Fruit fly (Drosophila melanogaster) whole organism, embryonic: ENCODE measurements around the gene Inx7.

Source experiments
- Antp ChIP-seq: fragments of 200-800 bp; sonication (Bioruptor generic); optimal IDR thresholded peaks from 3 replicates; lab custom pipeline; 2016; ENCODE audit warnings: missing biosample characterization, missing genetic modification characterization
- Atf3 ChIP-seq: fragments of 200-800 bp; sonication (Bioruptor generic); optimal IDR thresholded peaks from 3 replicates; lab custom pipeline; 2016; ENCODE audit warnings: missing biosample characterization, missing genetic modification characterization
- B-H2 ChIP-seq: fragments of 200-800 bp; sonication (Bioruptor generic); optimal IDR thresholded peaks from 2 replicates; lab custom pipeline; 2018; ENCODE audit warnings: missing biosample characterization, mild to moderate bottlenecking, missing genetic modification characterization
- CG10959 ChIP-seq: fragments of 200-800 bp; sonication (Bioruptor generic); IDR thresholded peaks from 2 replicates; pipeline ENCODE4 v1.3.6; 2022; ENCODE audit warnings: missing biosample characterization, missing genetic modification characterization
- CG11504 ChIP-seq: fragments of 200-800 bp; sonication (Bioruptor generic); optimal IDR thresholded peaks from 3 replicates; lab custom pipeline; 2019; ENCODE audit warnings: missing biosample characterization, mild to moderate bottlenecking, missing genetic modification characterization, moderate library complexity
- CG1233 ChIP-seq: fragments of 200-800 bp; sonication (Bioruptor generic); optimal IDR thresholded peaks from 4 replicates; lab custom pipeline; 2018; ENCODE audit warnings: missing biosample characterization, mild to moderate bottlenecking, missing genetic modification characterization
- CG15011 ChIP-seq: fragments of 200-800 bp; sonication (Bioruptor generic); optimal IDR thresholded peaks from 3 replicates; lab custom pipeline; 2018; ENCODE audit warnings: missing biosample characterization, mild to moderate bottlenecking, missing genetic modification characterization
- CG15601 ChIP-seq: fragments of 200-800 bp; sonication (Bioruptor generic); optimal IDR thresholded peaks from 3 replicates; lab custom pipeline; 2019; ENCODE audit warnings: missing biosample characterization, mild to moderate bottlenecking, missing genetic modification characterization, moderate library complexity
- CG17912 ChIP-seq: fragments of 200-800 bp; sonication (Bioruptor generic); optimal IDR thresholded peaks from 2 replicates; lab custom pipeline; 2018; ENCODE audit warnings: missing biosample characterization, mild to moderate bottlenecking, missing genetic modification characterization
- CG18011 ChIP-seq: fragments of 200-800 bp; sonication (Bioruptor generic); optimal IDR thresholded peaks from 2 replicates; lab custom pipeline; 2017; ENCODE audit warnings: missing biosample characterization, missing genetic modification characterization, mild to moderate bottlenecking, moderate library complexity, missing genotype
- CG1832 ChIP-seq: fragments of 200-800 bp; sonication (Bioruptor generic); optimal IDR thresholded peaks from 2 replicates; lab custom pipeline; 2017; ENCODE audit warnings: missing biosample characterization, mild to moderate bottlenecking, missing genetic modification characterization, inconsistent platforms
- CG3065 ChIP-seq: fragments of 200-800 bp; sonication (Bioruptor generic); optimal IDR thresholded peaks from 2 replicates; lab custom pipeline; 2016; ENCODE audit warnings: missing biosample characterization, missing genetic modification characterization
- CG3163 ChIP-seq: fragments of 200-800 bp; sonication (Bioruptor generic); optimal IDR thresholded peaks from 3 replicates; lab custom pipeline; 2016; ENCODE audit warnings: missing biosample characterization, missing genetic modification characterization
- CG3407 ChIP-seq: fragments of 200-800 bp; sonication (Bioruptor generic); optimal IDR thresholded peaks from 2 replicates; lab custom pipeline; 2018; ENCODE audit warnings: missing biosample characterization, mild to moderate bottlenecking, missing genetic modification characterization
- CG4617 ChIP-seq: fragments of 200-800 bp; sonication (Bioruptor generic); optimal IDR thresholded peaks from 3 replicates; lab custom pipeline; 2016; ENCODE audit warnings: missing biosample characterization, missing genetic modification characterization, borderline replicate concordance
- CG4820 ChIP-seq: fragments of 200-800 bp; sonication (Bioruptor generic); optimal IDR thresholded peaks from 3 replicates; lab custom pipeline; 2016; ENCODE audit warnings: missing biosample characterization, missing genetic modification characterization
- CG4854 ChIP-seq: fragments of 200-800 bp; sonication (Bioruptor generic); optimal IDR thresholded peaks from 2 replicates; lab custom pipeline; 2016; ENCODE audit warnings: missing biosample characterization, missing genetic modification characterization, inconsistent platforms
- CG6683 ChIP-seq: fragments of 200-800 bp; sonication (Bioruptor generic); optimal IDR thresholded peaks from 2 replicates; lab custom pipeline; 2017; ENCODE audit warnings: missing biosample characterization, mild to moderate bottlenecking, missing genetic modification characterization, missing genetic modification reagents
- CG6791 ChIP-seq: fragments of 200-800 bp; sonication (Bioruptor generic); IDR thresholded peaks from 3 replicates; pipeline ENCODE4 v1.3.6; 2022; ENCODE audit warnings: missing biosample characterization, missing genetic modification characterization; ENCODE audit not compliant: partially characterized antibody
- CG7786 ChIP-seq: fragments of 200-800 bp; sonication (Bioruptor generic); optimal IDR thresholded peaks from 2 replicates; lab custom pipeline; 2016; ENCODE audit warnings: missing biosample characterization, missing genetic modification characterization
- CG9609 ChIP-seq: fragments of 200-800 bp; sonication (Bioruptor generic); optimal IDR thresholded peaks from 3 replicates; lab custom pipeline; 2016; ENCODE audit warnings: missing biosample characterization, missing genetic modification characterization
- CoRest ChIP-seq: fragments of 200-800 bp; sonication (Bioruptor generic); optimal IDR thresholded peaks from 3 replicates; lab custom pipeline; 2018; ENCODE audit warnings: missing biosample characterization, mild to moderate bottlenecking, missing genetic modification characterization, moderate library complexity
- Dp ChIP-seq: fragments of 200-800 bp; sonication (Bioruptor generic); optimal IDR thresholded peaks from 2 replicates; lab custom pipeline; 2018; ENCODE audit warnings: missing biosample characterization, mild to moderate bottlenecking, missing genetic modification characterization, moderate library complexity
- E2f1 ChIP-seq: fragments of 200-800 bp; sonication (Bioruptor generic); IDR thresholded peaks from 2 replicates; pipeline ENCODE4 v1.3.6; 2022; ENCODE audit warnings: missing biosample characterization, missing genetic modification characterization
- Gug ChIP-seq: fragments of 200-800 bp; sonication (Bioruptor generic); IDR thresholded peaks from 4 replicates; pipeline ENCODE4 v1.3.6; 2022; ENCODE audit warnings: missing biosample characterization, missing genetic modification characterization
- HHEX ChIP-seq: fragments of 200-800 bp; sonication (Bioruptor generic); optimal IDR thresholded peaks from 3 replicates; lab custom pipeline; 2017; ENCODE audit warnings: missing biosample characterization, mild to moderate bottlenecking, missing genetic modification characterization, missing genetic modification reagents
- Mrtf ChIP-seq: fragments of 200-800 bp; sonication (Bioruptor generic); IDR thresholded peaks from 3 replicates; pipeline ENCODE4 v1.3.6; 2022; ENCODE audit warnings: missing biosample characterization, missing genetic modification characterization
- Ssrp ChIP-seq: fragments of 200-800 bp; sonication (Bioruptor generic); optimal IDR thresholded peaks from 2 replicates; lab custom pipeline; 2018; ENCODE audit warnings: missing biosample characterization, mild to moderate bottlenecking, missing genetic modification characterization, moderate library complexity
- ap ChIP-seq: fragments of 200-800 bp; sonication (Bioruptor generic); IDR thresholded peaks from 2 replicates; pipeline ENCODE4 v1.3.6; 2022; ENCODE audit warnings: missing biosample characterization, missing genetic modification characterization
- ash1 ChIP-seq: fragments of 200-800 bp; sonication (Bioruptor generic); optimal IDR thresholded peaks from 2 replicates; lab custom pipeline; 2018; ENCODE audit warnings: missing biosample characterization, mild to moderate bottlenecking, missing genetic modification characterization
- az2 ChIP-seq: fragments of 200-800 bp; sonication (Bioruptor generic); optimal IDR thresholded peaks from 3 replicates; lab custom pipeline; 2016; ENCODE audit warnings: missing biosample characterization, missing genetic modification characterization
- bab2 ChIP-seq: fragments of 200-800 bp; sonication (Bioruptor generic); optimal IDR thresholded peaks from 2 replicates; lab custom pipeline; 2016; ENCODE audit warnings: missing biosample characterization, missing genetic modification characterization
- bigmax ChIP-seq: fragments of 200-800 bp; sonication (Bioruptor generic); optimal IDR thresholded peaks from 2 replicates; lab custom pipeline; 2018; ENCODE audit warnings: missing biosample characterization, mild to moderate bottlenecking, missing genetic modification characterization
- ci ChIP-seq: fragments of 200-800 bp; sonication (Bioruptor generic); IDR thresholded peaks from 3 replicates; pipeline ENCODE4 v1.3.6; 2022; ENCODE audit warnings: missing biosample characterization, missing genetic modification characterization
- da ChIP-seq: fragments of 200-800 bp; sonication (Bioruptor generic); optimal IDR thresholded peaks from 2 replicates; lab custom pipeline; 2016; ENCODE audit warnings: missing biosample characterization, missing genetic modification characterization
- esg ChIP-seq: fragments of 200-800 bp; sonication (Bioruptor generic); conservative IDR thresholded peaks from 2 replicates; pipeline ENCODE4 v1.3.6; 2022; ENCODE audit warnings: missing biosample characterization, missing genetic modification characterization
- fd64A ChIP-seq: fragments of 200-800 bp; sonication (Bioruptor generic); optimal IDR thresholded peaks from 3 replicates; lab custom pipeline; 2018; ENCODE audit warnings: missing biosample characterization, mild to moderate bottlenecking, missing genetic modification characterization
- hth ChIP-seq: fragments of >200 bp; optimal IDR thresholded peaks from 2 replicates; lab custom pipeline; 2017; ENCODE audit warnings: inconsistent platforms
- ind ChIP-seq: fragments of 200-800 bp; sonication (Bioruptor generic); optimal IDR thresholded peaks from 3 replicates; lab custom pipeline; 2016; ENCODE audit warnings: missing biosample characterization, missing genetic modification characterization
- lmd ChIP-seq: fragments of 200-800 bp; sonication (Bioruptor generic); IDR thresholded peaks from 2 replicates; pipeline ENCODE4 v1.3.6; 2022; ENCODE audit warnings: missing biosample characterization, missing genetic modification characterization
- luna ChIP-seq: fragments of 200-800 bp; sonication (Bioruptor generic); optimal IDR thresholded peaks from 2 replicates; lab custom pipeline; 2016; ENCODE audit warnings: missing biosample characterization, missing genetic modification characterization
- maf-S ChIP-seq: fragments of 200-800 bp; sonication (Bioruptor generic); optimal IDR thresholded peaks from 2 replicates; lab custom pipeline; 2016; ENCODE audit warnings: missing biosample characterization, missing genetic modification characterization
- nmo ChIP-seq: fragments of 200-800 bp; sonication (Bioruptor generic); optimal IDR thresholded peaks from 2 replicates; lab custom pipeline; 2018; ENCODE audit warnings: missing biosample characterization, mild to moderate bottlenecking, missing genetic modification characterization, moderate library complexity
- oc ChIP-seq: fragments of 200-800 bp; sonication (Bioruptor generic); optimal IDR thresholded peaks from 2 replicates; lab custom pipeline; 2018; ENCODE audit warnings: missing biosample characterization, mild to moderate bottlenecking, missing genetic modification characterization, moderate library complexity
- odd ChIP-seq: fragments of 200-800 bp; sonication (Bioruptor generic); optimal IDR thresholded peaks from 2 replicates; lab custom pipeline; 2017; ENCODE audit warnings: missing biosample characterization, mild to moderate bottlenecking, missing genetic modification characterization
- pb ChIP-seq: fragments of 200-800 bp; sonication (Bioruptor generic); optimal IDR thresholded peaks from 3 replicates; lab custom pipeline; 2016; ENCODE audit warnings: missing biosample characterization, missing genetic modification characterization
- pum ChIP-seq: fragments of 200-800 bp; sonication (Bioruptor generic); optimal IDR thresholded peaks from 2 replicates; lab custom pipeline; 2016; ENCODE audit warnings: missing biosample characterization, missing genetic modification characterization
- shn ChIP-seq: fragments of 200-800 bp; sonication (Bioruptor generic); optimal IDR thresholded peaks from 3 replicates; lab custom pipeline; 2016; ENCODE audit warnings: missing biosample characterization, missing genetic modification characterization
- slou ChIP-seq: fragments of 200-800 bp; sonication (Bioruptor generic); optimal IDR thresholded peaks from 3 replicates; lab custom pipeline; 2016; ENCODE audit warnings: missing biosample characterization, missing genetic modification characterization
- tna ChIP-seq: fragments of 200-800 bp; sonication (Bioruptor generic); IDR thresholded peaks from 2 replicates; pipeline ENCODE4 v1.3.6; 2022; ENCODE audit warnings: missing biosample characterization, missing genetic modification characterization; ENCODE audit not compliant: partially characterized antibody
- ttk ChIP-seq: fragments of 200-800 bp; sonication (Bioruptor generic); IDR thresholded peaks from 2 replicates; pipeline ENCODE4 v2.1.2; 2022; ENCODE audit warnings: missing biosample characterization, missing genetic modification characterization
- tup ChIP-seq: fragments of 200-800 bp; sonication (Bioruptor generic); optimal IDR thresholded peaks from 2 replicates; lab custom pipeline; 2016; ENCODE audit warnings: missing biosample characterization, mild to moderate bottlenecking, missing genetic modification characterization, moderate library complexity
- usp ChIP-seq: fragments of >200 bp; optimal IDR thresholded peaks from 2 replicates; lab custom pipeline; 2017; ENCODE audit warnings: missing biosample characterization, missing genetic modification characterization

The Inx7 gene

DNA sequence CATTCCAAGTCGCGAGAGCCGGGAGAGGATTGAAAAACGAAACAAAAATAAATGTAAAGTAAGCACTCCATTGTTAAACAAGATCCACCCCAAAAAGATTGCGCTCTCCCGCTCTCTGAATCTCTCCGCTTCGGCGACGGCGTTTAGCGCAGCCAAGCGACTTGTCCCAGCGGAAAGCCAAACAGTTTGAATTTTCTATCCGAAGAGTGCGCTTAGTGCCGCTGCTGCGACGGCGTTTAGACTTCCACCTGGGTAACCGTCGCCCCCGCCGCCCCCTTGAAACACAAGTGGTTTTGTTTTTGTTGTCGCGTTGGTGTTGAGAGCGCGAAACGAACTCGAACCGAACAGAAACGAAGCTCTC lies 5.1 kb upstream of the Inx7 start, which contains the start of gene Inx2 (continued):
- TF ChIP-seq CG18011 (GFP tag; lab: Kevin White, UChicago): no peak
- TF ChIP-seq shn (GFP tag; lab: Kevin White, UChicago): no peak
- TF ChIP-seq CG1233 (GFP tag; lab: Kevin White, UChicago): no peak
- TF ChIP-seq az2 (GFP tag; lab: Kevin White, UChicago): no peak
- no peak for TF ChIP-seq nmo (GFP tag; lab: Kevin White, UChicago)
- no peak for TF ChIP-seq pum
- TF ChIP-seq CG3407 (GFP tag; lab: Kevin White, UChicago): no peak
- peak; percentile 85 for TF ChIP-seq ci (GFP tag; lab: Robert Waterston, UW)
- TF ChIP-seq CG3163 (GFP tag; lab: Kevin White, UChicago): peak; percentile 70
- TF ChIP-seq CG15601 (tag; lab: Kevin White, UChicago): no peak
- no peak for TF ChIP-seq bigmax
- TF ChIP-seq Mrtf (GFP tag; lab: Robert Waterston, UW): no peak
- TF ChIP-seq CG15011 (GFP tag; lab: Kevin White, UChicago): no peak
- TF ChIP-seq CG4854 (GFP tag; lab: Kevin White, UChicago): no peak
- peak; percentile 2 for TF ChIP-seq CG11504 (tag; lab: Kevin White, UChicago)
- TF ChIP-seq tna (GFP tag; lab: Robert Waterston, UW): no peak
- no peak; the same call in 2 of the 3 replicates for TF ChIP-seq CG6791 (GFP tag; lab: Robert Waterston, UW)
- TF ChIP-seq CG3065 (GFP tag; lab: Kevin White, UChicago): no peak
- TF ChIP-seq luna (GFP tag; lab: Kevin White, UChicago): no peak
- no peak for TF ChIP-seq usp (GFP tag; lab: Kevin White, UChicago)
- TF ChIP-seq da: no peak
- TF ChIP-seq odd (GFP tag; lab: Kevin White, UChicago): no peak
- TF ChIP-seq CG4617 (GFP tag; lab: Kevin White, UChicago): no peak
- TF ChIP-seq CG7786: no peak
- no peak for TF ChIP-seq hth (lab: Kevin White, UChicago)
- no peak for TF ChIP-seq bab2 (GFP tag; lab: Kevin White, UChicago)
- TF ChIP-seq CG17912 (GFP tag; lab: Kevin White, UChicago): no peak
- TF ChIP-seq esg (GFP tag; lab: Robert Waterston, UW): no peak
- peak; percentile 23 for TF ChIP-seq pb (GFP tag; lab: Kevin White, UChicago)
- no peak; the same call in 3 of the 4 replicates for TF ChIP-seq Gug
- TF ChIP-seq HHEX (GFP tag; lab: Kevin White, UChicago): peak; percentile 54
- no peak for TF ChIP-seq fd64A (GFP tag; lab: Kevin White, UChicago)
- TF ChIP-seq ash1 (GFP tag; lab: Kevin White, UChicago): peak; percentile 22
- no peak for TF ChIP-seq CG4820 (GFP tag; lab: Kevin White, UChicago)
- no peak for TF ChIP-seq E2f1 (GFP tag; lab: Robert Waterston, UW)
- TF ChIP-seq ap (GFP tag; lab: Robert Waterston, UW): no peak
- TF ChIP-seq ind (GFP tag; lab: Kevin White, UChicago): no peak
- TF ChIP-seq Dp (GFP tag; lab: Kevin White, UChicago): no peak
- no peak for TF ChIP-seq Atf3 (GFP tag; lab: Kevin White, UChicago)
- TF ChIP-seq oc (tag; lab: Kevin White, UChicago): peak; percentile 59
- no peak for TF ChIP-seq CG1832 (GFP tag; lab: Kevin White, UChicago)
- no peak for TF ChIP-seq tup (GFP tag; lab: Kevin White, UChicago)
- TF ChIP-seq slou: no peak
- TF ChIP-seq CG6683: no peak
- 0 out of 2 replicates have a peak, but pooled peaks have one; percentile 19 for TF ChIP-seq ttk (GFP tag; lab: Robert Waterston, UW)
- TF ChIP-seq CoRest (tag; lab: Kevin White, UChicago): no peak
- TF ChIP-seq maf-S (GFP tag; lab: Kevin White, UChicago): no peak
- peak; percentile 13 for TF ChIP-seq Antp (GFP tag; lab: Kevin White, UChicago)
- no peak for TF ChIP-seq CG9609 (GFP tag; lab: Kevin White, UChicago)
- TF ChIP-seq Ssrp: no peak
- TF ChIP-seq B-H2 (GFP tag; lab: Kevin White, UChicago): peak; percentile 62
- TF ChIP-seq lmd (GFP tag; lab: Robert Waterston, UW): no peak
- TF ChIP-seq CG10959 (GFP tag; lab: Robert Waterston, UW): no peak
